Worm (Caenorhabditis elegans) whole organism, young adult: ENCODE results near the gene twk-12.

Experiments
- B0336.3 ChIP-seq: fragments of 200-800 bp; sonication (Bioruptor generic); IDR thresholded peaks from 2 replicates; pipeline ENCODE4 v1.3.6; 2022; ENCODE audit warnings: missing genetic modification characterization, missing compliant biosample characterization
- C06A6.2 ChIP-seq: fragments of 200-800 bp; sonication (Bioruptor generic); conservative IDR thresholded peaks from 2 replicates; pipeline ENCODE4 v1.3.6; 2022; ENCODE audit warnings: missing genetic modification characterization, missing compliant biosample characterization
- F23B12.7 ChIP-seq: sonication (generic microtip); optimal IDR thresholded peaks from 2 replicates; lab custom pipeline; 2017; ENCODE audit warnings: missing genetic modification characterization, mild to moderate bottlenecking, missing compliant biosample characterization, antibody characterized with exemption, moderate library complexity; ENCODE audit not compliant: insufficient read depth
- Y53G8AR.9 ChIP-seq: fragments of 200-800 bp; sonication (Bioruptor generic); conservative IDR thresholded peaks from 2 replicates; pipeline ENCODE4 v1.3.6; 2022; ENCODE audit warnings: missing genetic modification reagents, missing genetic modification characterization, missing compliant biosample characterization
- Y67H2A.10 ChIP-seq: fragments of 200-800 bp; sonication (Bioruptor generic); conservative IDR thresholded peaks from 2 replicates; pipeline ENCODE4 v1.3.6; 2022; ENCODE audit warnings: missing genetic modification reagents, missing genetic modification characterization, missing compliant biosample characterization
- attf-3 ChIP-seq: fragments of 200-800 bp; sonication (Bioruptor generic); conservative IDR thresholded peaks from 2 replicates; pipeline ENCODE4 v1.3.6; 2022; ENCODE audit warnings: missing genetic modification reagents, missing genetic modification characterization, missing compliant biosample characterization
- ccch-3 ChIP-seq: fragments of 200-800 bp; sonication (Bioruptor generic); optimal IDR thresholded peaks from 2 replicates; lab custom pipeline; 2018; ENCODE audit warnings: mild to moderate bottlenecking, missing genetic modification characterization, missing compliant biosample characterization
- ceh-27 ChIP-seq: fragments of 200-800 bp; sonication (Bioruptor generic); optimal IDR thresholded peaks from 2 replicates; lab custom pipeline; 2018; ENCODE audit warnings: mild to moderate bottlenecking, missing genetic modification characterization, moderate library complexity, missing compliant biosample characterization
- ceh-91 ChIP-seq: fragments of 200-800 bp; sonication (Bioruptor generic); IDR thresholded peaks from 2 replicates; pipeline ENCODE4 v1.3.6; 2022; ENCODE audit warnings: missing genetic modification reagents, missing genetic modification characterization, missing compliant biosample characterization
- chd-7 ChIP-seq: sonication (generic microtip); optimal IDR thresholded peaks from 2 replicates; lab custom pipeline; 2016; ENCODE audit warnings: mild to moderate bottlenecking, missing genetic modification characterization, moderate library complexity, missing compliant biosample characterization
- dpff-1 ChIP-seq: sonication (generic microtip); optimal IDR thresholded peaks from 2 replicates; lab custom pipeline; 2017; ENCODE audit warnings: mild to moderate bottlenecking, missing genetic modification characterization, missing compliant biosample characterization
- egl-44 ChIP-seq: fragments of 200-800 bp; sonication (Bioruptor generic); IDR thresholded peaks from 2 replicates; pipeline ENCODE4 v1.3.6; 2022; ENCODE audit warnings: missing genetic modification reagents, missing genetic modification characterization, missing compliant biosample characterization
- egrh-3 ChIP-seq: fragments of 200-800 bp; sonication (Bioruptor generic); IDR thresholded peaks from 2 replicates; pipeline ENCODE4 v1.3.6; 2022; ENCODE audit warnings: missing genetic modification reagents, missing genetic modification characterization, missing compliant biosample characterization
- ets-4 ChIP-seq: fragments of 200-800 bp; sonication (Bioruptor generic); optimal IDR thresholded peaks from 2 replicates; lab custom pipeline; 2018; ENCODE audit warnings: mild to moderate bottlenecking, missing genetic modification characterization, missing compliant biosample characterization
- gei-17 ChIP-seq: fragments of 200-800 bp; sonication (Bioruptor generic); optimal IDR thresholded peaks from 2 replicates; lab custom pipeline; 2018; ENCODE audit warnings: mild to moderate bottlenecking, missing genetic modification characterization, missing compliant biosample characterization
- him-1 ChIP-seq: sonication (generic microtip); optimal IDR thresholded peaks from 2 replicates; lab custom pipeline; 2016; ENCODE audit warnings: missing genotype, missing genetic modification reagents, missing genetic modification characterization, missing compliant biosample characterization
- hlh-26 ChIP-seq: fragments of 200-800 bp; sonication (Bioruptor generic); conservative IDR thresholded peaks from 2 replicates; pipeline ENCODE4 v1.3.6; 2022; ENCODE audit warnings: missing genetic modification reagents, missing genetic modification characterization, missing compliant biosample characterization
- hrde-1 ChIP-seq: sonication (generic microtip); optimal IDR thresholded peaks from 2 replicates; lab custom pipeline; 2016; ENCODE audit warnings: missing genetic modification characterization, mild to moderate bottlenecking, missing compliant biosample characterization, moderate library complexity, missing genotype, missing genetic modification reagents, borderline replicate concordance
- let-607 ChIP-seq, 2 experiments: fragments of 200-800 bp in 1 of 2; sonication (Bioruptor generic) in 1 of 2; sonication (generic microtip) in 1 of 2; optimal IDR thresholded peaks; 2 replicates each; lab custom pipeline; 2016 to 2018; ENCODE audit warnings: mild to moderate bottlenecking in 2 of 2, missing compliant biosample characterization in 2 of 2, missing genetic modification characterization in 2 of 2, moderate library complexity in 2 of 2, missing genotype in 1 of 2
- lin-40 ChIP-seq: sonication (generic microtip); optimal IDR thresholded peaks from 2 replicates; lab custom pipeline; 2016; ENCODE audit warnings: missing genetic modification characterization, mild to moderate bottlenecking, missing compliant biosample characterization, missing genotype, missing genetic modification reagents
- madf-10 ChIP-seq: sonication (generic microtip); optimal IDR thresholded peaks from 2 replicates; lab custom pipeline; 2016; ENCODE audit warnings: mild to moderate bottlenecking, missing genetic modification characterization, missing compliant biosample characterization
- madf-6 ChIP-seq: fragments of 200-800 bp; sonication (Bioruptor generic); IDR thresholded peaks from 2 replicates; pipeline ENCODE4 v1.3.6; 2022; ENCODE audit warnings: missing genetic modification reagents, missing genetic modification characterization, missing compliant biosample characterization
- madf-8 ChIP-seq: fragments of 200-800 bp; sonication (Bioruptor generic); conservative IDR thresholded peaks from 2 replicates; pipeline ENCODE4 v1.3.6; 2022; ENCODE audit warnings: missing genetic modification reagents, missing genetic modification characterization, missing compliant biosample characterization
- mcd-1 ChIP-seq: fragments of 200-800 bp; sonication (Bioruptor generic); IDR thresholded peaks from 2 replicates; pipeline ENCODE4 v1.3.6; 2022; ENCODE audit warnings: missing genetic modification reagents, missing genetic modification characterization, missing compliant biosample characterization
- nfya-2 ChIP-seq: fragments of 200-800 bp; sonication (Bioruptor generic); IDR thresholded peaks from 2 replicates; pipeline ENCODE4 v1.3.6; 2022; ENCODE audit warnings: missing genetic modification reagents, missing genetic modification characterization, missing compliant biosample characterization
- nfyb-1 ChIP-seq: fragments of 200-800 bp; sonication (Bioruptor generic); IDR thresholded peaks from 2 replicates; pipeline ENCODE4 v1.3.6; 2022; ENCODE audit warnings: missing genetic modification reagents, missing genetic modification characterization, missing compliant biosample characterization
- pbrm-1 ChIP-seq: fragments of 200-800 bp; sonication (Bioruptor generic); IDR thresholded peaks from 2 replicates; pipeline ENCODE4 v1.3.6; 2022; ENCODE audit warnings: missing genetic modification reagents, missing genetic modification characterization, missing compliant biosample characterization
- snpc-4 ChIP-seq, 5 experiments: fragments of 150-350 bp in 1 of 5; sonication (generic microtip) in 4 of 5; optimal IDR thresholded peaks; 2 replicates each; lab custom pipeline; 2014 to 2018; ENCODE audit warnings: missing genetic modification characterization in 5 of 5, missing biosample characterization in 3 of 5, antibody characterized with exemption in 2 of 5, mild to moderate bottlenecking in 2 of 5, missing compliant biosample characterization in 2 of 5, missing genotype in 2 of 5, moderate library complexity in 2 of 5, missing genetic modification reagents in 1 of 5
- tbp1 ChIP-seq: fragments of 200-800 bp; sonication (Bioruptor generic); optimal IDR thresholded peaks from 2 replicates; lab custom pipeline; 2018; ENCODE audit warnings: mild to moderate bottlenecking, missing genetic modification characterization, missing compliant biosample characterization
- unc-62 ChIP-seq: fragments of 150-350 bp; optimal IDR thresholded peaks from 2 replicates; lab custom pipeline; 2014; ENCODE audit warnings: missing biosample characterization, missing genetic modification reagents, missing genetic modification characterization
- zfh-2 ChIP-seq: fragments of 200-800 bp; sonication (Bioruptor generic); conservative IDR thresholded peaks from 2 replicates; pipeline ENCODE4 v1.3.6; 2022; ENCODE audit warnings: missing genetic modification reagents, missing genetic modification characterization, missing compliant biosample characterization
- ztf-18 ChIP-seq: sonication (generic microtip); optimal IDR thresholded peaks from 2 replicates; lab custom pipeline; 2016; ENCODE audit warnings: missing genotype, mild to moderate bottlenecking, missing genetic modification characterization, missing compliant biosample characterization
- ztf-25 ChIP-seq: fragments of 200-800 bp; sonication (Bioruptor generic); IDR thresholded peaks from 2 replicates; pipeline ENCODE4 v1.3.6; 2022; ENCODE audit warnings: missing genetic modification reagents, missing genetic modification characterization, missing compliant biosample characterization

The twk-12 gene

DNA sequence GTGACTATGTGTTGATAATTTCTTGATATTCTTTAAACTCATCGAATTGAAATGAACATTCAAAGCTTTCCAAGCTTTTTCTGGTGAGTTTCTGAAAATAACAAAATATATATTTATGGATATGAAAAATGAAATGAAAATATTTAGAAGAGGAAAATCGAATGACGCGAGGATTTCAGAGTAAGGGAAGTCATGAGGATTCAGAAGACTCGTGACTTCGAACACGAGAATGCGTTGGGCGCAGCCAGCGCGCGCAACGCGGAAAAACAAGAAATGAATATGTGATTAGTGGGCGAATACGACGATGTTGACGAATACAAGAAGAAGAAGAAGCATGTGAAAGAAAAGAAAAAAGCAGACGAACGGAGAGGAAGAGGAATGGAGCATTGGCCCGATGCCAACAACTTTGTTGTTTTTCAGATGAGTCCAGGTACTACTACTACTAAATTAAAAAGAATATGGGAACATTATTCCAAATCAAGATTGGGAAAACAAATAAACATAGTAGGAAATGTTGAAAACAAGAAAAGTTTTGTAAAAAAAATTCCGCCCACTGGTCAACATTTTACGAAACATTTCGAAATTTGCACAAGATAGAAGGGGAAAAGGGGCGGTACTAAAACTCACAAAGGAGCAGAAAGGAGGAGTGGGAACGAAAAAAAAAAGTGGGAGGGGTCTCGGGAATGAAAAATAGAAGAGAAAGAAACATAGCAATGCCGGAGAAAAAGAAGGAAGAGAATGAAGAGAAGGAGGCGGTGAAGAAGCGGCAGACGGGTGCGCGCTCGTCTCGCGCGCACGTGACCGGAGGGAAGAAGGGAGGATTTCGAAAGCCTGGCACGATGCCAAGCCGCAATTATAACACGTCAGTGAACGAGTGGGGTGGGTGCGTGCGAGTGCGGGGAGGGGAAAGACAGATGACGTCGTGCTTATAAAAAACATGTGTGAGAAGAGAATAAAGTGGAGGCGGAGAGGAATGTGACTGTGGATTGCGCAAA lies 48.1 kb downstream of the twk-12 start (continued):
- TF ChIP-seq madf-10 (tag; lab: Kevin White, UChicago) (peak; percentile 73), gei-17 (GFP tag; lab: Kevin White, UChicago) (peak; percentile 74), madf-6 (GFP tag; lab: Robert Waterston, UW) (0 out of 2 replicates have a peak, but pooled peaks have one; percentile 23), snpc-4 (GFP tag; optimal IDR thresholded peaks at IDR 0.05; lab: Kevin White, UChicago) (peak; percentile 83), snpc-4 (tag; optimal IDR thresholded peaks at IDR 0.05; lab: Kevin White, UChicago) (peak; percentile 83 to 86 (median 84)), hlh-26 (no peak), ztf-18 (tag; lab: Kevin White, UChicago) (peak; percentile 12), ceh-27 (GFP tag; lab: Kevin White, UChicago) (peak; percentile 95), dpff-1 (tag; lab: Kevin White, UChicago) (no peak), zfh-2 (GFP tag; lab: Robert Waterston, UW) (peak; percentile 100), Y53G8AR.9 (peak; percentile 82), ztf-25 (GFP tag; lab: Robert Waterston, UW) (no peak), let-607 (tag; optimal IDR thresholded peaks at IDR 0.05; lab: Kevin White, UChicago) (no peak), chd-7 (tag; lab: Kevin White, UChicago) (peak; percentile 94), nfya-2 (GFP tag; lab: Robert Waterston, UW) (no peak), F23B12.7 (no peak), ccch-3 (GFP tag; lab: Kevin White, UChicago) (no peak), C06A6.2 (peak; percentile 93), Y67H2A.10 (0 out of 2 replicates have a peak, but pooled peaks have one; percentile 13), pbrm-1 (peak; percentile 82), ceh-91 (GFP tag; lab: Robert Waterston, UW) (no peak), tbp1 (GFP tag; lab: Kevin White, UChicago) (peak; percentile 49), egrh-3 (GFP tag; lab: Robert Waterston, UW) (peak; percentile 94), unc-62 (GFP tag; lab: Kevin White, UChicago) (peak; percentile 68), hrde-1 (tag; lab: Kevin White, UChicago) (no peak), ets-4 (GFP tag; lab: Kevin White, UChicago) (no peak), him-1 (no peak), attf-3 (GFP tag; lab: Robert Waterston, UW) (0 out of 2 replicates have a peak, but pooled peaks have one; percentile 43), madf-8 (GFP tag; lab: Robert Waterston, UW) (no peak), B0336.3 (GFP tag; lab: Robert Waterston, UW) (peak; percentile 92), lin-40 (peak; percentile 78), egl-44 (GFP tag; lab: Robert Waterston, UW) (peak; percentile 74; the same call in 1 of the 2 replicates), nfyb-1 (GFP tag; lab: Robert Waterston, UW) (peak; percentile 91), mcd-1 (GFP tag; lab: Robert Waterston, UW) (peak; percentile 80)
- TF ChIP-seq, all 124 proteins: peak for 57
